Fruit fly (Drosophila melanogaster): ENCODE results near the gene CG17141.

- TF ChIP-seq Dll (optimal IDR thresholded peaks at IDR 0.05), result no peak
- no peak for TF ChIP-seq pan (optimal IDR thresholded peaks at IDR 0.05)
- no peak for TF ChIP-seq psq (optimal IDR thresholded peaks at IDR 0.05)
- TF ChIP-seq EcR (GFP tag; optimal IDR thresholded peaks at IDR 0.05), result no peak
- no peak for TF ChIP-seq CG8478 (optimal IDR thresholded peaks at IDR 0.05)
Measured at dm6 chr3R:22732995-22733394, 14.4 kb downstream of the CG17141 start.
